Worm (Caenorhabditis elegans) whole organism, L4/young adult: ENCODE results near the gene clec-1.

ENCODE experiments used
- W03F9.2 ChIP-seq: fragments of 150-350 bp; optimal IDR thresholded peaks from 2 replicates; lab custom pipeline; 2014; ENCODE audit warnings: missing biosample characterization, missing genetic modification characterization
- dao-5 ChIP-seq: sonication (generic microtip); optimal IDR thresholded peaks from 2 replicates; lab custom pipeline; 2016; ENCODE audit warnings: missing genotype, missing genetic modification characterization, moderate library complexity, missing compliant biosample characterization
- him-1 ChIP-seq: sonication (generic microtip); optimal IDR thresholded peaks from 2 replicates; lab custom pipeline; 2016; ENCODE audit warnings: missing genotype, missing genetic modification reagents, missing genetic modification characterization, missing compliant biosample characterization

- TF ChIP-seq dao-5 (tag; lab: Kevin White, UChicago) (no peak), him-1 (tag; lab: Kevin White, UChicago) (no peak), W03F9.2 (tag; lab: Kevin White, UChicago) (no peak)
These were observed 13.6 kb downstream of the clec-1 start for ce11 chrV:5713510-5713909.
